Worm (Caenorhabditis elegans) whole organism, L3 larva: Measurements from ENCODE around the gene irld-66.

Experiments used
- R02D3.7 ChIP-seq: fragments of 150-350 bp; optimal IDR thresholded peaks from 2 replicates; lab custom pipeline; 2014; ENCODE audit warnings: missing biosample characterization, missing genetic modification characterization
- ceh-28 ChIP-seq: fragments of 150-350 bp; optimal IDR thresholded peaks from 2 replicates; lab custom pipeline; 2014; ENCODE audit warnings: missing biosample characterization, missing genetic modification reagents, missing genetic modification characterization
- ceh-82 ChIP-seq: fragments of 150-350 bp; optimal IDR thresholded peaks from 2 replicates; lab custom pipeline; 2014; ENCODE audit warnings: missing biosample characterization, missing genetic modification characterization
- ceh-9 ChIP-seq: sonication (generic microtip); optimal IDR thresholded peaks from 2 replicates; lab custom pipeline; 2018; ENCODE audit warnings: missing biosample characterization, missing genetic modification characterization
- egl-27 ChIP-seq: sonication (generic microtip); optimal IDR thresholded peaks from 4 replicates; lab custom pipeline; 2017; ENCODE audit warnings: missing biosample characterization, missing genetic modification reagents, missing genetic modification characterization
- elt-3 ChIP-seq, 3 experiments: fragments of 150-350 bp in 1 of 3; sonication (generic microtip) in 2 of 3; optimal IDR thresholded peaks; 2 replicates in 2 of 3; 4 replicates in 1 of 3; lab custom pipeline; 2014 to 2017; ENCODE audit warnings: missing biosample characterization in 3 of 3, missing genetic modification characterization in 3 of 3
- fos-1 ChIP-seq: fragments of 150-350 bp; optimal IDR thresholded peaks from 2 replicates; lab custom pipeline; 2014; ENCODE audit warnings: missing biosample characterization, missing genetic modification characterization
- hmg-11 ChIP-seq: sonication (generic microtip); optimal IDR thresholded peaks from 2 replicates; lab custom pipeline; 2016; ENCODE audit warnings: missing genetic modification characterization, missing compliant biosample characterization
- lin-15B ChIP-seq: fragments of 150-350 bp; optimal IDR thresholded peaks from 2 replicates; lab custom pipeline; 2014; ENCODE audit warnings: missing biosample characterization, missing genetic modification characterization
- mdl-1 ChIP-seq: fragments of 150-350 bp; optimal IDR thresholded peaks from 2 replicates; lab custom pipeline; 2014; ENCODE audit warnings: missing biosample characterization, missing genetic modification characterization
- nhr-76 ChIP-seq: fragments of 150-350 bp; sonication (generic microtip); optimal IDR thresholded peaks from 5 replicates; lab custom pipeline; 2014; ENCODE audit warnings: missing biosample characterization, missing genetic modification characterization
- nhr-77 ChIP-seq: fragments of 150-350 bp; optimal IDR thresholded peaks from 2 replicates; lab custom pipeline; 2014; ENCODE audit warnings: missing biosample characterization, missing genetic modification characterization
- pha-4 ChIP-seq: fragments of 150-350 bp; optimal IDR thresholded peaks from 2 replicates; lab custom pipeline; 2014; ENCODE audit warnings: missing biosample characterization, missing genetic modification reagents, missing genetic modification characterization

DNA sequence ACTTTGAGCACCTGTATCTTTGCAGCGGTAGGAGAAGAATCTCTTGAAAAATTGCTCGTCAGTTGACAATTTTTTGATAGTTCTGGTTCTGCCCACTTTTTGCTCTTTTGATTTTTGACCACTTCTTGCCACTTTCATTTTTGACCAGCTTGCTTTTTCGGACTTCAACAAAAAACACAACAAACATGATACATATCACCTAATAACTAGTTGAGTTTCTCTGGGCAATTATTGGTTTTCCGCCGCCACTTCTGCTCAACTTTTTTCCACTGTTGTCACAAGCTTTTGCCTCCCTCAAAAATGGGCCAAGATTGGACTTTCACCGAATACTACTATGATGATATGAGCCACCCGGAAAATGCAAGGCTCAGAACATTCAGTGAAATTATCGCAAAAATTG lies 17.7 kb upstream of the irld-66 start, which contains the start of gene srw-60:
- TF ChIP-seq fos-1 (tag; lab: Kevin White, UChicago) = no peak
- TF ChIP-seq nhr-77 (tag; lab: Kevin White, UChicago) = no peak
- no peak for TF ChIP-seq mdl-1 (tag; lab: Kevin White, UChicago)
- TF ChIP-seq R02D3.7 (tag; lab: Kevin White, UChicago) = no peak
- TF ChIP-seq ceh-9 (tag; lab: Kevin White, UChicago) = no peak
- no peak for TF ChIP-seq pha-4 (tag; lab: Kevin White, UChicago)
- TF ChIP-seq nhr-76 (tag; lab: Kevin White, UChicago) = no peak
- no peak for TF ChIP-seq egl-27 (tag; lab: Kevin White, UChicago)
- no peak for TF ChIP-seq ceh-28 (tag; lab: Kevin White, UChicago)
- TF ChIP-seq elt-3 (tag; optimal IDR thresholded peaks at IDR 0.05; lab: Kevin White, UChicago) = no peak
- TF ChIP-seq ceh-82 (tag; lab: Kevin White, UChicago) = no peak
- no peak for TF ChIP-seq lin-15B
- no peak for TF ChIP-seq hmg-11
